Worm (Caenorhabditis elegans) whole organism, early embryonic: ENCODE data around the gene nspc-10.

Source experiments
- flt-1 ChIP-seq: fragments of 200-800 bp; sonication (Bioruptor generic); IDR thresholded peaks from 2 replicates; pipeline ENCODE4 v1.3.6; 2022; ENCODE audit warnings: missing genetic modification characterization, missing compliant biosample characterization
- hmg-4 ChIP-seq: fragments of 200-800 bp; sonication (Bioruptor generic); optimal IDR thresholded peaks from 2 replicates; lab custom pipeline; 2018; ENCODE audit warnings: mild to moderate bottlenecking, missing genetic modification characterization, missing compliant biosample characterization
- tra-4 ChIP-seq: sonication (generic microtip); optimal IDR thresholded peaks from 2 replicates; lab custom pipeline; 2017; ENCODE audit warnings: missing genetic modification characterization, missing compliant biosample characterization

DNA sequence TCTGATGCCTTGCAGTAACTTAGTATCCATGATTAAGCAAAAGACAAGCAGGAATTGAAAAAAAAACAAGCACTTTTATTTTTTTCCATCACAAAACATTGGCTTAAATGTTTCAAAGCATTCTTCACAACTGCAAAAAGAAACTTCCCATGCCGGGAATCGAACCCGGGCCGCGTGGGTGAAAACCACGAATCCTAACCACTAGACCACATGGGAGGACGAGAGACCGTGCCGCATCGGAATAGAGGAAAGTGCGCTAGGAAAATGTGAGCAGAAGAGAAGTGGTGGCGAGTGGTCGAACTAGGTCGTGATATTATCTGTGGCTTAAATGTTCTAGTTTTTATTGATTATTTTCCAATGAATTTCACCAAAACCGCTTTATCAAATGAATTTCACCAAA is 24.1 kb downstream of the nspc-10 start:
- TF ChIP-seq hmg-4 (peak; percentile 66), tra-4 (no peak), flt-1 (GFP tag; lab: Robert Waterston, UW) (peak; percentile 84)
